Fruit fly (Drosophila melanogaster) whole organism, pupa: ENCODE results near the gene RpL34b.
A peak's percentile ranks its signal among the peaks of the same experiment; 100 is the strongest.

Source experiments
- CG13204 ChIP-seq: fragments of 200-800 bp; sonication (Bioruptor generic); optimal IDR thresholded peaks from 2 replicates; lab custom pipeline; 2018; ENCODE audit warnings: missing biosample characterization, mild to moderate bottlenecking, missing genetic modification characterization, moderate library complexity
- CG32121 ChIP-seq: fragments of 200-800 bp; sonication (Bioruptor generic); IDR thresholded peaks from 2 replicates; pipeline ENCODE4 v1.3.6; 2022; ENCODE audit warnings: missing biosample characterization, missing genetic modification characterization
- CG4496 ChIP-seq: fragments of 200-800 bp; sonication (Bioruptor generic); IDR thresholded peaks from 3 replicates; pipeline ENCODE4 v1.3.6; 2022; ENCODE audit warnings: missing biosample characterization, missing genetic modification characterization
- CG8159 ChIP-seq: fragments of 200-800 bp; sonication (Bioruptor generic); optimal IDR thresholded peaks from 3 replicates; lab custom pipeline; 2018; ENCODE audit warnings: missing biosample characterization, mild to moderate bottlenecking, missing genetic modification characterization, moderate library complexity
- CG8301 ChIP-seq: fragments of 200-800 bp; sonication (Bioruptor generic); optimal IDR thresholded peaks from 2 replicates; lab custom pipeline; 2018; ENCODE audit warnings: missing biosample characterization, mild to moderate bottlenecking, missing genetic modification characterization
- D1 ChIP-seq: fragments of 200-800 bp; sonication (Bioruptor generic); optimal IDR thresholded peaks from 2 replicates; lab custom pipeline; 2018; ENCODE audit warnings: missing biosample characterization, mild to moderate bottlenecking, missing genetic modification characterization, moderate library complexity
- EcR ChIP-seq: fragments of 200-800 bp; sonication (Bioruptor generic); optimal IDR thresholded peaks from 3 replicates; lab custom pipeline; 2019; ENCODE audit warnings: missing biosample characterization, missing genetic modification characterization, mild to moderate bottlenecking, moderate library complexity, missing genetic modification reagents
- Ets98B ChIP-seq: fragments of 200-800 bp; sonication (Bioruptor generic); IDR thresholded peaks from 2 replicates; pipeline ENCODE4 v1.3.6; 2022; ENCODE audit warnings: missing biosample characterization, missing genetic modification characterization
- Pif1A ChIP-seq: fragments of 200-800 bp; sonication (Bioruptor generic); optimal IDR thresholded peaks from 3 replicates; lab custom pipeline; 2016; ENCODE audit warnings: missing biosample characterization, missing genetic modification characterization
- fd96Ca ChIP-seq: fragments of 200-800 bp; sonication (Bioruptor generic); IDR thresholded peaks from 3 replicates; pipeline ENCODE4 v1.3.6; 2022; ENCODE audit warnings: missing biosample characterization, missing genetic modification characterization

dm6 chr3R:9430344-9431253 lies 29.6 kb upstream of the RpL34b start:
- TF ChIP-seq CG8159 (tag; lab: Kevin White, UChicago) (no peak), EcR (GFP tag; lab: Kevin White, UChicago) (no peak), CG13204 (GFP tag; lab: Kevin White, UChicago) (no peak), CG4496 (GFP tag; lab: Robert Waterston, UW) (peak; percentile 48; the same call in 1 of the 3 replicates), D1 (tag; lab: Kevin White, UChicago) (no peak), Pif1A (GFP tag; lab: Kevin White, UChicago) (peak; percentile 52), fd96Ca (no peak), Ets98B (peak; percentile 39; the same call in 1 of the 2 replicates), CG32121 (GFP tag; lab: Robert Waterston, UW) (peak; percentile 51; the same call in 1 of the 2 replicates), CG8301 (peak; percentile 65)
